Fruit fly (Drosophila melanogaster) whole organism, embryonic: ENCODE data around the gene comm.

Experiments
- Awh ChIP-seq: fragments of 200-800 bp; sonication (Bioruptor generic); IDR thresholded peaks from 2 replicates; pipeline ENCODE4, ENCODE4 v1.3.6; 2022; ENCODE audit warnings: missing biosample characterization, missing genetic modification characterization
- Bdp1 ChIP-seq: fragments of 200-800 bp; sonication (Bioruptor generic); optimal IDR thresholded peaks from 3 replicates; lab custom pipeline; 2016; ENCODE audit warnings: missing biosample characterization, missing genetic modification characterization
- Bgb ChIP-seq: fragments of 200-800 bp; sonication (Bioruptor generic); IDR thresholded peaks from 2 replicates; pipeline ENCODE4 v1.3.6; 2022; ENCODE audit warnings: missing biosample characterization, missing genetic modification characterization; ENCODE audit not compliant: partially characterized antibody
- CG12071 ChIP-seq: fragments of 200-800 bp; sonication (Bioruptor generic); optimal IDR thresholded peaks from 3 replicates; lab custom pipeline; 2018; ENCODE audit warnings: missing biosample characterization, mild to moderate bottlenecking, missing genetic modification characterization
- CG13123 ChIP-seq: fragments of 200-800 bp; sonication (Bioruptor generic); optimal IDR thresholded peaks from 2 replicates; lab custom pipeline; 2016; ENCODE audit warnings: missing biosample characterization, missing genetic modification characterization
- CG15073 ChIP-seq: fragments of 200-800 bp; sonication (Bioruptor generic); optimal IDR thresholded peaks from 2 replicates; lab custom pipeline; 2016; ENCODE audit warnings: missing biosample characterization, missing genetic modification characterization
- CG17328 ChIP-seq: fragments of 200-800 bp; sonication (Bioruptor generic); IDR thresholded peaks from 2 replicates; pipeline ENCODE4 v1.3.6; 2022; ENCODE audit warnings: missing biosample characterization, missing genetic modification characterization
- CG2199 ChIP-seq: fragments of 200-800 bp; sonication (Bioruptor generic); IDR thresholded peaks from 3 replicates; pipeline ENCODE4 v1.3.6; 2022; ENCODE audit warnings: missing biosample characterization, missing genetic modification characterization
- CG2202 ChIP-seq: fragments of 200-800 bp; sonication (Bioruptor generic); optimal IDR thresholded peaks from 2 replicates; lab custom pipeline; 2018; ENCODE audit warnings: missing biosample characterization, mild to moderate bottlenecking, missing genetic modification characterization
- CG34224 ChIP-seq: fragments of 200-800 bp; sonication (Bioruptor generic); IDR thresholded peaks from 3 replicates; pipeline ENCODE4 v1.3.6; 2022; ENCODE audit warnings: missing biosample characterization, missing genetic modification characterization; ENCODE audit not compliant: partially characterized antibody
- CG4617 ChIP-seq: fragments of 200-800 bp; sonication (Bioruptor generic); optimal IDR thresholded peaks from 3 replicates; lab custom pipeline; 2016; ENCODE audit warnings: missing biosample characterization, missing genetic modification characterization, borderline replicate concordance
- CG4707 ChIP-seq: fragments of 200-800 bp; sonication (Bioruptor generic); optimal IDR thresholded peaks from 2 replicates; lab custom pipeline; 2018; ENCODE audit warnings: missing biosample characterization, mild to moderate bottlenecking, missing genetic modification characterization, moderate library complexity
- CG5180 ChIP-seq: fragments of 200-800 bp; sonication (Bioruptor generic); optimal IDR thresholded peaks from 3 replicates; lab custom pipeline; 2017; ENCODE audit warnings: missing biosample characterization, missing genetic modification characterization, mild to moderate bottlenecking, moderate library complexity, missing genetic modification reagents
- CG6791 ChIP-seq: fragments of 200-800 bp; sonication (Bioruptor generic); IDR thresholded peaks from 3 replicates; pipeline ENCODE4 v1.3.6; 2022; ENCODE audit warnings: missing biosample characterization, missing genetic modification characterization; ENCODE audit not compliant: partially characterized antibody
- CG7839 ChIP-seq: fragments of 200-800 bp; sonication (Bioruptor generic); optimal IDR thresholded peaks from 3 replicates; lab custom pipeline; 2018; ENCODE audit warnings: missing biosample characterization, mild to moderate bottlenecking, missing genetic modification characterization, moderate library complexity
- CG8924 ChIP-seq: fragments of 200-800 bp; optimal IDR thresholded peaks from 3 replicates; lab custom pipeline; 2019; ENCODE audit warnings: missing biosample characterization, mild to moderate bottlenecking, missing genetic modification characterization, moderate library complexity
- Chrac-16 ChIP-seq: fragments of 200-800 bp; sonication (Bioruptor generic); optimal IDR thresholded peaks from 3 replicates; lab custom pipeline; 2016; ENCODE audit warnings: missing biosample characterization, missing genetic modification characterization
- D19B ChIP-seq: fragments of 200-800 bp; sonication (Bioruptor generic); optimal IDR thresholded peaks from 2 replicates; lab custom pipeline; 2017; ENCODE audit warnings: missing biosample characterization, mild to moderate bottlenecking, missing genetic modification characterization
- Gug ChIP-seq: fragments of 200-800 bp; sonication (Bioruptor generic); IDR thresholded peaks from 4 replicates; pipeline ENCODE4 v1.3.6; 2022; ENCODE audit warnings: missing biosample characterization, missing genetic modification characterization
- HLH4C ChIP-seq: fragments of 200-800 bp; sonication (Bioruptor generic); IDR thresholded peaks from 3 replicates; pipeline ENCODE4 v1.3.6; 2022; ENCODE audit warnings: missing biosample characterization, missing genetic modification characterization; ENCODE audit not compliant: partially characterized antibody
- Med ChIP-seq: fragments of 200-800 bp; sonication (Bioruptor generic); peaks from one replicate; lab custom pipeline; 2016; ENCODE audit warnings: missing biosample characterization, missing genetic modification characterization, mild to moderate bottlenecking, inconsistent platforms, moderate library complexity
- Sin3A ChIP-seq: fragments of >200 bp; optimal IDR thresholded peaks from 2 replicates; lab custom pipeline; 2018
- Sox100B ChIP-seq: fragments of 200-800 bp; sonication (Bioruptor generic); optimal IDR thresholded peaks from 3 replicates; lab custom pipeline; 2018; ENCODE audit warnings: missing biosample characterization, mild to moderate bottlenecking, missing genetic modification characterization
- Tbp ChIP-seq: fragments of >200 bp; optimal IDR thresholded peaks from 2 replicates; lab custom pipeline; 2018; ENCODE audit warnings: missing biosample characterization, missing genetic modification characterization
- Trl ChIP-seq, 3 experiments: fragments of >200 bp in 2 of 3; fragments of 200-800 bp in 1 of 3; sonication (Bioruptor generic) in 1 of 3; optimal IDR thresholded peaks; 2 replicates in 1 of 3; 3 replicates in 2 of 3; lab custom pipeline; 2016 to 2017; ENCODE audit warnings: missing biosample characterization in 1 of 3, missing genetic modification characterization in 1 of 3
- YL-1 ChIP-seq: fragments of 200-800 bp; sonication (Bioruptor generic); optimal IDR thresholded peaks from 3 replicates; lab custom pipeline; 2017; ENCODE audit warnings: missing biosample characterization, mild to moderate bottlenecking, missing genetic modification characterization
- chif ChIP-seq, 2 experiments: fragments of 200-800 bp; sonication (Bioruptor generic); optimal IDR thresholded peaks; 3 replicates each; lab custom pipeline; 2016; ENCODE audit warnings: missing biosample characterization in 2 of 2, missing genetic modification characterization in 2 of 2
- eve ChIP-seq, 2 experiments: fragments of >200 bp; optimal IDR thresholded peaks; 2 replicates each; lab custom pipeline; 2017; ENCODE audit warnings: missing biosample characterization in 2 of 2, missing genetic modification characterization in 2 of 2
- exex ChIP-seq: fragments of 200-800 bp; sonication (Bioruptor generic); optimal IDR thresholded peaks from 4 replicates; lab custom pipeline; 2018; ENCODE audit warnings: missing biosample characterization, mild to moderate bottlenecking, missing genetic modification characterization, moderate library complexity
- fd3F ChIP-seq: fragments of 200-800 bp; sonication (Bioruptor generic); optimal IDR thresholded peaks from 2 replicates; lab custom pipeline; 2018; ENCODE audit warnings: missing biosample characterization, mild to moderate bottlenecking, missing genetic modification characterization, moderate library complexity
- her ChIP-seq: fragments of 200-800 bp; sonication (Bioruptor generic); optimal IDR thresholded peaks from 2 replicates; lab custom pipeline; 2016; ENCODE audit warnings: missing biosample characterization, missing genetic modification characterization
- lov ChIP-seq, 2 experiments: fragments of 200-800 bp in 1 of 2; fragments of >200 bp in 1 of 2; sonication (Bioruptor generic) in 1 of 2; IDR thresholded peaks in 1 of 2; optimal IDR thresholded peaks in 1 of 2; 2 replicates in 1 of 2; 3 replicates in 1 of 2; pipeline versions ENCODE4 v1.3.6 to Lab custom; 2017 to 2022; ENCODE audit warnings: missing biosample characterization in 1 of 2, missing genetic modification characterization in 1 of 2
- maf-S ChIP-seq: fragments of 200-800 bp; sonication (Bioruptor generic); optimal IDR thresholded peaks from 2 replicates; lab custom pipeline; 2016; ENCODE audit warnings: missing biosample characterization, missing genetic modification characterization
- org-1 ChIP-seq: fragments of 200-800 bp; sonication (Bioruptor generic); optimal IDR thresholded peaks from 2 replicates; lab custom pipeline; 2017; ENCODE audit warnings: missing biosample characterization, missing genetic modification characterization
- pita ChIP-seq: fragments of 200-800 bp; sonication (Bioruptor generic); optimal IDR thresholded peaks from 2 replicates; lab custom pipeline; 2017; ENCODE audit warnings: missing biosample characterization, mild to moderate bottlenecking, missing genetic modification characterization
- repo ChIP-seq: fragments of 200-800 bp; sonication (Bioruptor generic); optimal IDR thresholded peaks from 2 replicates; lab custom pipeline; 2016; ENCODE audit warnings: missing biosample characterization, missing genetic modification characterization
- run ChIP-seq: fragments of 200-800 bp; sonication (Bioruptor generic); optimal IDR thresholded peaks from 3 replicates; lab custom pipeline; 2018; ENCODE audit warnings: missing biosample characterization, mild to moderate bottlenecking, missing genetic modification characterization
- sens ChIP-seq: fragments of 200-800 bp; sonication (Bioruptor generic); peaks from one replicate; lab custom pipeline; 2016; ENCODE audit warnings: missing biosample characterization, missing genetic modification characterization
- sna ChIP-seq: fragments of 200-800 bp; sonication (Bioruptor generic); IDR thresholded peaks from 2 replicates; pipeline ENCODE4 v1.3.6; 2022; ENCODE audit warnings: missing biosample characterization, missing genetic modification characterization; ENCODE audit not compliant: partially characterized antibody
- tna ChIP-seq: fragments of 200-800 bp; sonication (Bioruptor generic); IDR thresholded peaks from 2 replicates; pipeline ENCODE4 v1.3.6; 2022; ENCODE audit warnings: missing biosample characterization, missing genetic modification characterization; ENCODE audit not compliant: partially characterized antibody
- vfl ChIP-seq: fragments of 200-800 bp; sonication (Bioruptor generic); optimal IDR thresholded peaks from 2 replicates; lab custom pipeline; 2016; ENCODE audit warnings: missing biosample characterization, missing genetic modification characterization
- zfh2 ChIP-seq: fragments of 200-800 bp; sonication (Bioruptor generic); optimal IDR thresholded peaks from 2 replicates; lab custom pipeline; 2016; ENCODE audit warnings: missing biosample characterization, missing genetic modification characterization

The comm gene

dm6 chr3L:15699626-15700337 lies 28.4 kb downstream of the comm start, which contains the start of gene comm2 (continued):
- TF ChIP-seq CG34224 (GFP tag; lab: Robert Waterston, UW) (peak; percentile 65; the same call in 2 of the 3 replicates), CG5180 (GFP tag; lab: Kevin White, UChicago) (peak; percentile 30), CG4617 (GFP tag; lab: Kevin White, UChicago) (no peak), Bdp1 (GFP tag; lab: Kevin White, UChicago) (no peak), run (tag; lab: Kevin White, UChicago) (no peak), zfh2 (GFP tag; lab: Kevin White, UChicago) (no peak), Sin3A (lab: Kevin White, UChicago) (no peak), sens (GFP tag; lab: Kevin White, UChicago) (peak; percentile 68), fd3F (no peak), sna (peak; percentile 76), tna (GFP tag; lab: Robert Waterston, UW) (no peak; the same call in 1 of the 2 replicates), CG7839 (tag; lab: Kevin White, UChicago) (no peak), her (GFP tag; lab: Kevin White, UChicago) (no peak), CG8924 (tag; lab: Kevin White, UChicago) (peak; percentile 2), vfl (GFP tag; lab: Kevin White, UChicago) (no peak), org-1 (GFP tag; lab: Kevin White, UChicago) (no peak), Sox100B (no peak), CG12071 (GFP tag; lab: Kevin White, UChicago) (peak; percentile 15), CG15073 (GFP tag; lab: Kevin White, UChicago) (no peak), CG2199 (GFP tag; lab: Robert Waterston, UW) (peak; percentile 76), Tbp (GFP tag; lab: Kevin White, UChicago) (no peak), Trl (optimal IDR thresholded peaks at IDR 0.05; lab: Kevin White, UChicago) (peak; percentile 83 to 93), Trl (GFP tag; optimal IDR thresholded peaks at IDR 0.05; lab: Kevin White, UChicago) (no peak), maf-S (GFP tag; lab: Kevin White, UChicago) (no peak), Bgb (GFP tag; lab: Robert Waterston, UW) (peak; percentile 66), HLH4C (GFP tag; lab: Robert Waterston, UW) (peak; percentile 21; the same call in 1 of the 3 replicates), YL-1 (GFP tag; lab: Kevin White, UChicago) (no peak), CG2202 (tag; lab: Kevin White, UChicago) (peak; percentile 12), Awh (no peak), eve (GFP tag; optimal IDR thresholded peaks at IDR 0.05; lab: Kevin White, UChicago) (no peak), Chrac-16 (GFP tag; lab: Kevin White, UChicago) (no peak), pita (GFP tag; lab: Kevin White, UChicago) (no peak), CG6791 (GFP tag; lab: Robert Waterston, UW) (peak; percentile 60; the same call in 2 of the 3 replicates), D19B (GFP tag; lab: Kevin White, UChicago) (no peak), Gug (GFP tag; lab: Robert Waterston, UW) (no peak), Med (GFP tag; lab: Kevin White, UChicago) (peak; percentile 74), CG13123 (GFP tag; lab: Kevin White, UChicago) (no peak), lov (optimal IDR thresholded peaks at IDR 0.05; lab: Kevin White, UChicago) (no peak), lov (GFP tag; IDR thresholded peaks at IDR 0.05; lab: Robert Waterston, UW) (0 out of 3 replicates have a peak, but pooled peaks have one; percentile 3), repo (GFP tag; lab: Kevin White, UChicago) (no peak), CG4707 (GFP tag; lab: Kevin White, UChicago) (peak; percentile 1), CG17328 (GFP tag; lab: Robert Waterston, UW) (0 out of 2 replicates have a peak, but pooled peaks have one; percentile 30), exex (tag; lab: Kevin White, UChicago) (no peak), chif (GFP tag; optimal IDR thresholded peaks at IDR 0.05; lab: Kevin White, UChicago) (no peak)
